Worm (Caenorhabditis elegans) whole organism, dauer: ENCODE results near the gene F46E10.18.

Source experiments
- unc-62 ChIP-seq: sonication (generic microtip); optimal IDR thresholded peaks from 2 replicates; lab custom pipeline; 2017; ENCODE audit warnings: missing biosample characterization, missing genetic modification reagents, missing genetic modification characterization

Gene F46E10.18

DNA sequence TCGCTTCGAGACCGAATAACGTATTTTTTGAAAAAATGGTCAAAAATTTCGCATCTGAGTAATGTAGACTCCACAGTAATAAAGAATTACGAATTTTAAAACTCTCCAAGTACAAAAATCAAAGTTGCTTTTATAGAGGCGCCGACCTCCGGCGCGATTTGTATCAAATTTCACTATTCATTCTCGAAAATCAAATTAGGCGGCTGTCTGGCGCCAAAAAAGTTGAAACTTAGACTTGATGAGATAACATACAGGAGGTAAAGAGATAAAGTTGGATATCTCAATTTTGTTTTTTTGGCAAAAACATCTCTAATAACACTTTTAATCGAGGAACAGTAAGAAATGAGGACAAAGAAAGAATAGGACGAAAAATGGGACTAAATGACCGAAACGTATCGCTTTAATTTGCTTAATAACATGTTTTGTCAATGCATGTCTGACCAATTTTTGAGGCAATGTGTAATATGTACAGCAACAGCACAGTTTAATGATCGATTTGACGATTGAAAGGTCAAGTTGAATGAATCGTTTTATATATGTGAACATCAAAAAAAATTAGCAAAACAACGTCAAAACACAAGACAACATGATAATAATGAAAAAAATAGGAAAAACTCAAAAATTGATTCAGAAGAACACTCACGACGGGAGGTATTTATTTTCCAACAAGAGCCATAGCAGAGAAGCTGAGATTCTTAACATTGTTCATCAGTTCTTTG is 14.4 kb upstream of the F46E10.18 start:
- no peak for TF ChIP-seq unc-62 (GFP tag; lab: Kevin White, UChicago)

- TF ChIP-seq unc-62 (GFP tag; lab: Kevin White, UChicago): no peak
These were observed 12.1 kb upstream of the F46E10.18 start, which contains the start of gene ubh-3 for ce11 chrV:6508703-6509102. TSS of gene ubh-3 (minus strand) at chrV:6508803.

DNA sequence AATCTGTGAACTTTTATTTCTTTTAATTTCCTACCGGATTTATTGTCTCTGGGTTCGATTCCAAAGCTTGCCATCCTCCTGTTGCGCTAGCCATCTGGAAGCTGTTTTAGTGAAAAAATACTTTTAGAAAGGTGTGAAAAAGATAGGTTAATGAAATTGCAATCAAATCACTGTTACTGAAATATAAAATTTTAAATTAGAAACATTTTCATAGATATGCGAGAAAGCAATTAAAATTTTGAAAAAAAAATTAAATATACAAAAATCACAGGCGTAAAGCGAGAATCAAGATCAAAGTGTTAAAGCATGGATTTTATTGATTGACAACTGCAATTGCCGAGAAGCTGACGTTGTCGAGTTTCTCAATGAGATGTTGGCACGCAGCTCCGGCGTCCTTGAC is 11.1 kb upstream of the F46E10.18 start, which contains the start of gene ubh-2:
Gene ubh-2, minus strand, starts transcription at position 101 of the 400 bp plus-strand sequence.
- TF ChIP-seq unc-62 (GFP tag; lab: Kevin White, UChicago): no peak

DNA sequence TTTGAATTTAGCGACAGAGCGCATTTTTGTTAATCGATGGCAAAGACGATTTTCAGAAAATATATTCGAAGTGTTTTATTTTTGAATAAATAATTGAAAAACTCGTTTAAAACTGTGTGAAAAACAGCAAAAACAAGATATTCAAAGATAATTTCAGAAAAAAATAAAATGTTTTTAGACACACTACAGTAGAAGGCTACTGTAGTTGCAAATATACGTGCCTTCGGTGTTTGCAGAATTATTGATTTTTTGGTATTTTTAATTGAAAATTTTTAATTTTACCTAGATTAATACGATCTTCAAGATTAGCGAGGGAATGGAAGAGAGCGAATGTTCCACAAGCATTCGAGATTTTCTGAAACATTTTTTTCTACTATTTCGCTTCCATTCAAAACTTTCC is 10.2 kb upstream of the F46E10.18 start:
- TF ChIP-seq unc-62 (GFP tag; lab: Kevin White, UChicago): no peak

DNA sequence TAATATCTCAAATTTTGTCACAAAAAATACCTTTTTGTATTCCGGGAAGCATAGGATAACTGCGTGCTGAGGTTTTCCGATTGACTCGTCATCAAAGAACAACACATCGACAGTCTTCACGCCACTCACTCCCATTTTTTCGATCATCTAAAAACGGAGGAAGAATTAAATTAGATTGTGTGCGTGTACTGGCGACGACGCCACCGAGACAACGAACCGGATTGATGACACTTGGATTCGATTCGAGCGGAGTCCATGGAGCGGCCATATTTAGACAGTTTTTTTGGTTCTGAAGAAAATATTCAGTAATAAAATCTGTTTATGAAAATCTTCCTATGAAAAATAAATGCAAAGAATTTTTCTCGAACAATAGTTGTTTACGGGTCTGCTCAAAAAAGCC is 9.7 kb upstream of the F46E10.18 start, which contains the start of gene ubh-1:
Gene ubh-1, minus strand, starts transcription at position 289 of the 400 bp plus-strand sequence.
- TF ChIP-seq unc-62 (GFP tag; lab: Kevin White, UChicago): no peak

DNA sequence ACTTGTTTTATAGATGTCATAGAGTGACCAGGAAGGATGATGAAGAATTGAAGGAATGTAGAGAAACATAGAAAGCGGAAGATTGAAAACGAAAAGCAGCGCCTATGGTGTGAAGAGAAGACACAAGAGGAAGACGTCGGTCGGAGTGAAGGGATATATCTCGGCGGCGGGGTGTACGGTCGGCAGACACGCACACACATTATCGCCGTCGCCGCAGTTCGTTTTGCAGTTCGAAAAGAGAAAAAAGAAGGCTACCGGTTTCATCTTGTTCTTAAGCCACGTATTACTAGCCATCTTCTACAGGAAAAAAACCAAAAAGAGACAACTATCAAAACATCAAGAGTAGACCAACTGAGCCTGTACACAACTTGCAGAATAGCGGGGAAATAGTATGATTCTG is 7.5 kb upstream of the F46E10.18 start:
- no peak for TF ChIP-seq unc-62 (GFP tag; lab: Kevin White, UChicago)

DNA sequence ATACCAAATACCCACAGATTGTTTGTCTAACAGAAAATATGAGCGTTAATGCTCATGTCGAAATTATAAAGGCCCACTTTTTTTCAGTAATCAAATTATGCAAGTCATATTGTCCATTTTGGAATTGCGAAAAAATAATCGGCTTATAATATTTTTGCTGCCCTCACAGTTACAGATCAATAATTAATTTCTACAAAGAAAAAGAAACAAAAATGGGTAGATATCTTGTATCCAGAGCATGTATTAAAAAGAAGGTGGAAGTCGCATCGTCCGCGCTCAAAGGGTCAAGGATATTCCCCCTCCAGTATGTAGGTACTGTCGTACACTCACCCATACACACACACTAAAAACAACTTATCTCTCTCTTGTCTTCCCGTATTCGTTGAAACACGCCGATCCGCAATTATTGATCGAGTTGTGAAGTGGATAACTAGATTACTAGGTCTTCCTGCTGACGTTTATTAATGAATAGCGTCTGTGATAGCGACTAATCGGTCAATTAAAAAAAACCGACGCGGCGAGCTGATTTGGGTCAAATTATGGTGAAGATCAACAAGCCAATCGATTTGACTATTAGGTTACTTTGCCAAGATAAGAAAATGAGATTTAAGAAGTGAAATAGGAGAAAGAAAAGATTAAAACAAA is 6.9 kb upstream of the F46E10.18 start:
- no peak for TF ChIP-seq unc-62 (GFP tag; lab: Kevin White, UChicago)

DNA sequence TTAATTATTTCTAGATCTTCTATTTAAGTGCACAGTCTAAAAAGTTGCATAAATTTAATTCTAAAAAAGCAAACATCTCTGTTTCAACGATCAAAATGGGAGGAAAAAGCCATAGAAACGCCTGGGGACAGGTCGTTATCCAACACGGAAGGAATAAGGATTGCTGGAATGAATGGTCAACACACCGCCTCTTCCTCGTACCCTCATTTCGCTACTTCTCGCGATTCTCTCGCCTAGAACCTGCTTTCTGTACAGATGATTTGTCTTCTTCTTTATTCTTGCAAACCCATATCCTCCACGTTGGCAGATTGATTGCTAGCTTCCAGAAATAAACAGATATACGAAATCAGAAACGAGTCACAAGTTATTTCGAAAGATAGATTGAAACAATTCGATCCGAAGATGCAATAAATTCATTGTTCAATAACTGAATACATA is 5.9 kb upstream of the F46E10.18 start, which contains the start of gene dpy-11:
Gene dpy-11, minus strand, starts transcription at position 354 of the 438 bp plus-strand sequence.
- TF ChIP-seq unc-62 (GFP tag; lab: Kevin White, UChicago): no peak

DNA sequence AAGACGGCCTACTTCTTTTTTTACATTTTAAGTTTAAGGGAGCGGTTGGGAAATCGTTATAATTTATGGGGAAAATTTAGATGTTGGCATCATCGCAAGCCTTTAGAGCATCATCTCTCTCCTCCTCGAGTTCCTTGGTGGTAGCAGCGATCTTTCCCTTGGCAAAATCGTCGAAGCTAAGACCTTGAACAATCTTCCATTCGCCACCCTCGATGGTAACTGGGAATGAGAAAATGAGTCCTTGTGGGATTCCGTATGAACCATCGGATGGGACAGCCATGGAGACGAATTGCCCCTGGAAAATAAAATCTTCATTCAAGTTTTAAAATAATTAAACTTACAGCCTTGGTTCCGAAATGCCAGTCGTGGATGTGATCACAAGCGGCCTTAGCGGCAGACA is 5.5 kb upstream of the F46E10.18 start:
- no peak for TF ChIP-seq unc-62 (GFP tag; lab: Kevin White, UChicago)

- TF ChIP-seq unc-62 (GFP tag; lab: Kevin White, UChicago): no peak
These were observed 4.1 kb upstream of the F46E10.18 start, which contains the start of gene mdh-1 for ce11 chrV:6516491-6517304. TSS of gene mdh-1 (minus strand) at chrV:6516526.

DNA sequence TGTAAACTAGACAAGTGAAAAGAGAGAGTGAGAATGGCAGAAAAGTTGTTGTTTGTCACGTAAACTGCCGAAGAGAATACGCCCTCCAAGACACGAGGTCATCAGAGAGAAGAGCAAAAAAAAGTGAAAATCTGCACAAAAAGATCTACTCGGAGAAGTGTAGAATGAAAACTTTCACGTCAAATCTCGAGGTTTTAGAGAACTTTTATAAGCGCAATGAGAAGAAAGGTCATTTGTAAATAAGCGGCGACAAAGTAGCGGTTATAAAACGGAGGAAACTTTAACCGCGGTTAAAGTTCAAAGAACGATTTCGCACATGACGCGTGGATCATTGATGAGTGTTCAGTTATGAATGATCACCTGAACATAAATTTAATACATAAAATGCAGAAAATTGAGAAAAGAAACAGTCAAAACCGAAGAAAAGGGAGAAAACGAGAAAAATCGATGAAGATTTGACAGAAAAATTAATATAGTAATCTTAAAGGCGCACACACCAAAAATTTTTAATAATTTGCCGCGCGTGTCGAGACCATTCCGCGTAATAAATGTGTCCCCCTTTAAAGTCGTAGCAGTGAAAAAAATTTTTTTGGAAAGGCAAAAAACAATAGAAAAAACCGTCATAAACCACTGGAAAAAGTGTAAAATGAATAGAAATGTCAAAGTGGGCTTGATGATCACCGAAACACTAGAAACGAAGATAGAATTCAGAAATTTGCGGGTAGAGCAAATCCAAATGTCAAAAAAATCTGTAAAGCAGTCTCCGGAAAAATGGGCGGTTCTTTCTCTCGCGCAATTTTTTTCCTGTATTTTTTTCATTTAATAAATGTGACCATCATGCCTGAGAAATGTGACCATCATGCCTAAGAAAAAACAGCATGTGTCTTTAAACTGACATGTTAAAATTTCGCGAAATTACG is 3.3 kb upstream of the F46E10.18 start:
- no peak for TF ChIP-seq unc-62 (GFP tag; lab: Kevin White, UChicago)

DNA sequence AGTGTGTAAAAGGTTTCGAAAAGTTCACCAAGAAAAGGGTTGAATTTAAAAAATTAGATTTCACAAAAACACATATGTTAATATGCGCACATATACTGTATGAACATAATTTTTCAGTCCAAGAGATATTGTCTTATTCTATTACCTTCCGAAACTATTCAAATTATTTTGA is 2.7 kb upstream of the F46E10.18 start, which contains the start of gene F46E10.3:
Gene F46E10.3, plus strand, starts transcription at position 73 of the 172 bp plus-strand sequence.
- no peak for TF ChIP-seq unc-62 (GFP tag; lab: Kevin White, UChicago)

DNA sequence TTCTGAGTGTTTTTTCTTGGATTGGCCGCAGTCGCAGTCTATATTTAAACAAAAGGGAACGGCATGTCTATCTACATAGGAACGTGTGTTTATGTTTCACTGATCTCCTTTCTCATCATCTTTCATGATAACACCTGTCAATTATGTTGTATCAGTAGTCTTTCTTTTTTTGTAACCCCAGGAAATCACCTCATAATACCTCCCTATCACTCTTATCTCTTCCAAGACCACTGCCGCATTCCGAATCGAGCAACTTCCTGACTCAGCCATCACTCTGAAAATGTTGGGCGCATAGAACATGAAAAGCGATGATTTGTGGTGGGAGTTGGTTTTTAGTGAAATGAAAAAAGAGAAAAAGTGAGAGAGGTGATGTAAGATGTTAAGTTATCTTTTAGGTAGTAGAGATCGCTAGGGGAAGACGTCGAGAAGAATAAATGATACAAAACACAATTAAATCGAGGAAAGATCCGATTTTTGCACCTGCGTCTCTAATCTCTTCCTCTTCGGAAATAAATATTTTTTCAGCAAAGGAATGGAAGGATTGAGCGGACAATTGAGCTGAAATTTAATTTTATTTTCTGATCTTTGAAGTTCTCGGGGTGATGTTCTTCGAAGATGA is 2.2 kb downstream of the F46E10.18 start:
- TF ChIP-seq unc-62 (GFP tag; lab: Kevin White, UChicago): no peak

ce11 chrV:6524757-6525156 is 3.9 kb downstream of the F46E10.18 start, which contains the start of gene acs-1:
TSS of gene acs-1 (plus strand) at chrV:6524989.
- TF ChIP-seq unc-62 (GFP tag; lab: Kevin White, UChicago): no peak
